Worm (Caenorhabditis elegans) whole organism, young adult: ENCODE results near the gene atf-8.

Experiments
- D2030.7 ChIP-seq: fragments of 200-800 bp; sonication (Bioruptor generic); IDR thresholded peaks from 2 replicates; pipeline ENCODE4 v1.3.6; 2022; ENCODE audit warnings: missing genetic modification reagents, missing genetic modification characterization, missing compliant biosample characterization
- ama-1 ChIP-seq, 3 experiments: fragments of 150-350 bp in 1 of 3; sonication (generic microtip) in 2 of 3; optimal IDR thresholded peaks; 2 replicates each; lab custom pipeline; 2014 to 2018; ENCODE audit warnings: missing biosample characterization in 2 of 3, missing genetic modification characterization in 2 of 3, missing genetic modification reagents in 2 of 3
- attf-5 ChIP-seq: fragments of 200-800 bp; sonication (Bioruptor generic); optimal IDR thresholded peaks from 2 replicates; lab custom pipeline; 2018; ENCODE audit warnings: mild to moderate bottlenecking, missing genetic modification characterization, missing compliant biosample characterization
- ceh-40 ChIP-seq: fragments of 200-800 bp; sonication (Bioruptor generic); IDR thresholded peaks from 2 replicates; pipeline ENCODE4 v1.3.6; 2022; ENCODE audit warnings: missing genetic modification characterization, missing compliant biosample characterization
- ets-4 ChIP-seq: fragments of 200-800 bp; sonication (Bioruptor generic); optimal IDR thresholded peaks from 2 replicates; lab custom pipeline; 2018; ENCODE audit warnings: mild to moderate bottlenecking, missing genetic modification characterization, missing compliant biosample characterization
- hlh-12 ChIP-seq: sonication (generic microtip); optimal IDR thresholded peaks from 2 replicates; lab custom pipeline; 2016; ENCODE audit warnings: missing genetic modification characterization, missing compliant biosample characterization
- madf-10 ChIP-seq: sonication (generic microtip); optimal IDR thresholded peaks from 2 replicates; lab custom pipeline; 2016; ENCODE audit warnings: mild to moderate bottlenecking, missing genetic modification characterization, missing compliant biosample characterization
- pha-4 ChIP-seq: fragments of 150-350 bp; sonication (generic microtip); optimal IDR thresholded peaks from 2 replicates; lab custom pipeline; 2014; ENCODE audit warnings: missing biosample characterization, missing genetic modification reagents, missing genetic modification characterization

- no peak for TF ChIP-seq pha-4
- TF ChIP-seq ama-1 (optimal IDR thresholded peaks at IDR 0.05; lab: Kevin White, UChicago) = no peak
- no peak for TF ChIP-seq ama-1 (GFP tag; optimal IDR thresholded peaks at IDR 0.05; lab: Kevin White, UChicago)
- no peak for TF ChIP-seq hlh-12 (tag; lab: Kevin White, UChicago)
- no peak for TF ChIP-seq attf-5 (GFP tag; lab: Kevin White, UChicago)
- no peak for TF ChIP-seq D2030.7 (GFP tag; lab: Robert Waterston, UW)
- no peak for TF ChIP-seq madf-10 (tag; lab: Kevin White, UChicago)
- no peak for TF ChIP-seq ets-4 (GFP tag; lab: Kevin White, UChicago)
- TF ChIP-seq ceh-40 (GFP tag; lab: Robert Waterston, UW) = no peak
Measured at ce11 chrV:6128355-6128754, 22.9 kb downstream of the atf-8 start.
